Worm (Caenorhabditis elegans) whole organism, L2 larva: ENCODE measurements around the gene fkh-7.

Experiments used
- ztf-11 ChIP-seq: sonication (generic microtip); optimal IDR thresholded peaks from 2 replicates; lab custom pipeline; 2017; ENCODE audit warnings: missing biosample characterization, missing genetic modification characterization

Gene fkh-7

ce11 chrIV:5659461-5659860, 75.0 kb downstream of the fkh-7 start (continued):
- TF ChIP-seq ztf-11 (tag; lab: Kevin White, UChicago): no peak
